Worm (Caenorhabditis elegans): Measurements from ENCODE around the gene srw-77.

DNA sequence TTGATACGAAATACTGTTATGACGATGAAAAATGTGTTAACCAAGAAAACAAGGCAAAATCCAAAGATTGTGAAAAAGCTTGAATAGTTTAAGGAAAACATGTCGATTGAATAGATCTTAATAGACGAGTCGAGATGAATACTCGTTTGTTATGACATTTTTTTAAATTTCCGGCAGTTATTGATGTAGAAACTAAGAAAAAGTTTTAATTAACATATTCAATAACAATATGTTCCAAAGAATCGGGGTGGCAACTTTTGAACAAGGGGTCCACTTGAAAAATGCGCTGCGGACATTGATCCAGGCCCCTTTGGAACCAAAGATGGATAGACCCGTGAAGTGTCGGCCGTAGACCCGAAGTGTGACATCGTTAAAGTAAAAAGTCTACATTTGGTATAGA is 27.7 kb upstream of the srw-77 start, which contains the start of gene str-61:
- TF ChIP-seq hmg-4 (GFP tag; optimal IDR thresholded peaks at IDR 0.05) (no peak), ama-1 (optimal IDR thresholded peaks at IDR 0.05) (no peak), scrt-1 (GFP tag; IDR thresholded peaks at IDR 0.05) (no peak)
